Fruit fly (Drosophila melanogaster): ENCODE results near the gene santa-maria.
A peak's percentile ranks its signal among the peaks of the same experiment; 100 is the strongest.

The santa-maria gene

DNA sequence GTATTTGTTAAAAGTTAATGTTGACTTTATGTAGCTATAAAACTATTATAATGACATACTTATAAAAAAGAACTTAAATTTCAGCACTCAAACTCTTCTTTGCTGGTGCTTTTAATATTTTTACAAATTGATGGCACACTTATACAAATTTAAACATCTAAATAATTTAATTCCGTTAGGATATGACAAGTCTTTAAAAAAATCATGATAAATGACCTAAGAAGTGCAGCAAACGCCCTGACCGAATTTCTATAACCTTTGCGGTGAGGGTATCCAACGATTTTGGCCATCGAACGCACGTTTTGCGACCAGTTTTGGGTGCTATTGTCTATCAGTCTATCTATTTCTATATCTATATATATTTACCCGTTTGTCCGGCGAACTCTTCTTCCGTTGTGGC is 8.1 kb downstream of the santa-maria start (continued):
- TF ChIP-seq CG12219 (GFP tag; optimal IDR thresholded peaks at IDR 0.05) (no peak), Dad (GFP tag; optimal IDR thresholded peaks at IDR 0.05) (no peak), CG32767 (GFP tag; IDR thresholded peaks at IDR 0.05) (no peak), wek (GFP tag; optimal IDR thresholded peaks at IDR 0.05) (no peak), Chrac-16 (GFP tag; optimal IDR thresholded peaks at IDR 0.05) (no peak), ERR (GFP tag; optimal IDR thresholded peaks at IDR 0.05) (no peak), amos (GFP tag; IDR thresholded peaks at IDR 0.05; ENCODE audit: partially characterized antibody) (no peak), CG17359 (tag; optimal IDR thresholded peaks at IDR 0.05) (no peak), Side (GFP tag; optimal IDR thresholded peaks at IDR 0.05) (no peak), CG4360 (GFP tag; IDR thresholded peaks at IDR 0.05) (no peak), mld (GFP tag; IDR thresholded peaks at IDR 0.05; ENCODE audit: partially characterized antibody) (no peak), Abd-B (GFP tag; optimal IDR thresholded peaks at IDR 0.05) (no peak), CG15514 (GFP tag; optimal IDR thresholded peaks at IDR 0.05) (peak; percentile 9), CG8281 (tag; optimal IDR thresholded peaks at IDR 0.05) (no peak), Rfx (GFP tag; IDR thresholded peaks at IDR 0.05) (peak; percentile 81), CG6654 (GFP tag; optimal IDR thresholded peaks at IDR 0.05) (no peak), Dp (GFP tag; optimal IDR thresholded peaks at IDR 0.05) (no peak), caup (GFP tag; optimal IDR thresholded peaks at IDR 0.05; ENCODE audit: severe bottlenecking) (peak; percentile 49), D19B (GFP tag; optimal IDR thresholded peaks at IDR 0.05) (peak; percentile 29), CG13287 (GFP tag; IDR thresholded peaks at IDR 0.05; ENCODE audit: partially characterized antibody) (no peak), CG17802 (tag; optimal IDR thresholded peaks at IDR 0.05) (no peak), bsh (GFP tag; optimal IDR thresholded peaks at IDR 0.05) (no peak), HHEX (GFP tag; optimal IDR thresholded peaks at IDR 0.05) (no peak), Hmx (GFP tag; optimal IDR thresholded peaks at IDR 0.05) (no peak), BtbVII (GFP tag; optimal IDR thresholded peaks at IDR 0.05) (peak; percentile 24), CG18619 (GFP tag; optimal IDR thresholded peaks at IDR 0.05) (peak; percentile 31), Ssrp (tag; optimal IDR thresholded peaks at IDR 0.05) (no peak), kah (GFP tag; optimal IDR thresholded peaks at IDR 0.05) (no peak), CG6813 (GFP tag; optimal IDR thresholded peaks at IDR 0.05) (no peak), CG10209 (GFP tag; optimal IDR thresholded peaks at IDR 0.05) (no peak), NK7.1 (GFP tag; optimal IDR thresholded peaks at IDR 0.05) (no peak), gro (GFP tag; optimal IDR thresholded peaks at IDR 0.05) (peak; percentile 14), shn (GFP tag; optimal IDR thresholded peaks at IDR 0.05) (no peak), ci (GFP tag; IDR thresholded peaks at IDR 0.05) (no peak), CG31224 (GFP tag; IDR thresholded peaks at IDR 0.05) (peak; percentile 63; the same call in 1 of the 2 replicates), lov (optimal IDR thresholded peaks at IDR 0.05) (no peak), lov (GFP tag; IDR thresholded peaks at IDR 0.05) (no peak), Bdp1 (GFP tag; optimal IDR thresholded peaks at IDR 0.05) (no peak), CG11723 (GFP tag; optimal IDR thresholded peaks at IDR 0.05) (no peak), Antp (GFP tag; optimal IDR thresholded peaks at IDR 0.05) (no peak), lola (GFP tag; optimal IDR thresholded peaks at IDR 0.05) (no peak), fru (optimal IDR thresholded peaks at IDR 0.05) (no peak), CG17186 (GFP tag; optimal IDR thresholded peaks at IDR 0.05) (no peak), CG2712 (tag; optimal IDR thresholded peaks at IDR 0.05) (no peak), gcm (GFP tag; optimal IDR thresholded peaks at IDR 0.05) (no peak), insv (GFP tag; optimal IDR thresholded peaks at IDR 0.05) (no peak), Doc2 (GFP tag; IDR thresholded peaks at IDR 0.05) (no peak), ATbp (GFP tag; optimal IDR thresholded peaks at IDR 0.05) (no peak), CG9932 (GFP tag; IDR thresholded peaks at IDR 0.05) (peak; percentile 78), TFAM (GFP tag; optimal IDR thresholded peaks at IDR 0.05) (no peak), MTF-1 (GFP tag; optimal IDR thresholded peaks at IDR 0.05; ENCODE audit: borderline replicate concordance) (no peak)
